Fruit fly (Drosophila melanogaster): ENCODE measurements around the gene fz2.

Gene fz2

dm6 chr3L:19100188-19100587, 135.0 kb downstream of the fz2 start, which contains the start of gene Gem2 (continued):
- TF ChIP-seq fd102C (GFP tag; optimal IDR thresholded peaks at IDR 0.05) = no peak
- TF ChIP-seq bab2 (GFP tag; optimal IDR thresholded peaks at IDR 0.05) = no peak
- TF ChIP-seq CG4617 (GFP tag; optimal IDR thresholded peaks at IDR 0.05; ENCODE audit: borderline replicate concordance) = peak; percentile 70
- 0 out of 2 replicates have a peak, but pooled peaks have one; percentile 19 for TF ChIP-seq CG14014 (GFP tag; IDR thresholded peaks at IDR 0.05)
- no peak for TF ChIP-seq toy (GFP tag; IDR thresholded peaks at IDR 0.05)
- peak; percentile 90 for TF ChIP-seq MBD-R2 (GFP tag; IDR thresholded peaks at IDR 0.05)
- no peak for TF ChIP-seq CG9876 (GFP tag; optimal IDR thresholded peaks at IDR 0.05)
- no peak for TF ChIP-seq yki (optimal IDR thresholded peaks at IDR 0.05)
- TF ChIP-seq YL-1 (GFP tag; optimal IDR thresholded peaks at IDR 0.05) = peak; percentile 35
- TF ChIP-seq Dp (GFP tag; optimal IDR thresholded peaks at IDR 0.05) = peak; percentile 77
- TF ChIP-seq emc (GFP tag; optimal IDR thresholded peaks at IDR 0.05) = no peak
- no peak for TF ChIP-seq CG10565 (GFP tag; optimal IDR thresholded peaks at IDR 0.05)
- TF ChIP-seq CG4854 (GFP tag; optimal IDR thresholded peaks at IDR 0.05) = no peak
- TF ChIP-seq E2f1 (GFP tag; IDR thresholded peaks at IDR 0.05) = no peak
- no peak for TF ChIP-seq peb (GFP tag; IDR thresholded peaks at IDR 0.05)
- no peak for TF ChIP-seq HLH54F (GFP tag; optimal IDR thresholded peaks at IDR 0.05)
- TF ChIP-seq zfh1 (GFP tag; IDR thresholded peaks at IDR 0.05) = no peak
- TF ChIP-seq CG3065 (GFP tag; optimal IDR thresholded peaks at IDR 0.05) = no peak
- peak; percentile 56 for TF ChIP-seq Ets97D (GFP tag; optimal IDR thresholded peaks at IDR 0.05)
- TF ChIP-seq nmo (GFP tag; optimal IDR thresholded peaks at IDR 0.05) = peak; percentile 13
- no peak for TF ChIP-seq sqz (GFP tag; optimal IDR thresholded peaks at IDR 0.05)
- TF ChIP-seq odd (GFP tag; optimal IDR thresholded peaks at IDR 0.05) = no peak
- peak; percentile 24 for TF ChIP-seq CG2116 (GFP tag; optimal IDR thresholded peaks at IDR 0.05)
- no peak for TF ChIP-seq CG6813 (GFP tag; optimal IDR thresholded peaks at IDR 0.05)
- TF ChIP-seq sna (GFP tag; IDR thresholded peaks at IDR 0.05; ENCODE audit: partially characterized antibody) = no peak
- TF ChIP-seq br (optimal IDR thresholded peaks at IDR 0.05) = no peak
- TF ChIP-seq CoRest (tag; optimal IDR thresholded peaks at IDR 0.05) = peak; percentile 41
- no peak for TF ChIP-seq CG11093 (GFP tag; IDR thresholded peaks at IDR 0.05)
- peak; percentile 34 for TF ChIP-seq BEAF-32 (GFP tag; optimal IDR thresholded peaks at IDR 0.05)
- no peak for TF ChIP-seq CG4730 (GFP tag; IDR thresholded peaks at IDR 0.05)
- TF ChIP-seq trem (tag; optimal IDR thresholded peaks at IDR 0.05) = peak; percentile 43
- peak; percentile 40 for TF ChIP-seq Bgb (GFP tag; IDR thresholded peaks at IDR 0.05; ENCODE audit: partially characterized antibody)
- peak; percentile 56 for TF ChIP-seq CG1603 (tag; optimal IDR thresholded peaks at IDR 0.05)
- TF ChIP-seq HmgZ (tag; optimal IDR thresholded peaks at IDR 0.05) = peak; percentile 41
- no peak for TF ChIP-seq Fer2 (tag; optimal IDR thresholded peaks at IDR 0.05)
- TF ChIP-seq Scr (GFP tag; IDR thresholded peaks at IDR 0.05; ENCODE audit: partially characterized antibody) = no peak
- no peak for TF ChIP-seq nom (GFP tag; optimal IDR thresholded peaks at IDR 0.05)
- no peak for TF ChIP-seq zen (tag; optimal IDR thresholded peaks at IDR 0.05)
- no peak for TF ChIP-seq hth (optimal IDR thresholded peaks at IDR 0.05)
- TF ChIP-seq CG5953 (GFP tag; IDR thresholded peaks at IDR 0.05) = no peak
- TF ChIP-seq ewg (GFP tag; optimal IDR thresholded peaks at IDR 0.05) = no peak
- TF ChIP-seq Med (GFP tag) = peak; percentile 64
- TF ChIP-seq fru (optimal IDR thresholded peaks at IDR 0.05) = no peak
- TF ChIP-seq Xrp1 (GFP tag; IDR thresholded peaks at IDR 0.05) = no peak
- TF ChIP-seq vfl (GFP tag; optimal IDR thresholded peaks at IDR 0.05) = no peak
- peak; percentile 72 for TF ChIP-seq pzg (GFP tag; optimal IDR thresholded peaks at IDR 0.05)
- no peak for TF ChIP-seq CG7556 (GFP tag; optimal IDR thresholded peaks at IDR 0.05)
- no peak for TF ChIP-seq Hr39 (optimal IDR thresholded peaks at IDR 0.05)
- no peak for TF ChIP-seq Meics (GFP tag; optimal IDR thresholded peaks at IDR 0.05)
- no peak for TF ChIP-seq Mad (GFP tag; optimal IDR thresholded peaks at IDR 0.05)
- peak; percentile 83 for TF ChIP-seq gfzf (GFP tag; optimal IDR thresholded peaks at IDR 0.05)
- no peak for TF ChIP-seq Xbp1 (GFP tag; optimal IDR thresholded peaks at IDR 0.05)
- no peak for TF ChIP-seq CG2889 (GFP tag; IDR thresholded peaks at IDR 0.05)
